Fruit fly (Drosophila melanogaster) whole organism, wandering third instar larva: ENCODE measurements around the gene CG12984.

Experiments
- psq ChIP-seq: fragments of 200-800 bp; sonication (Bioruptor generic); optimal IDR thresholded peaks from 3 replicates; lab custom pipeline; 2017; ENCODE audit warnings: missing biosample characterization, mild to moderate bottlenecking, missing genetic modification characterization, moderate library complexity
- rgr ChIP-seq: fragments of 200-800 bp; sonication (Bioruptor generic); optimal IDR thresholded peaks from 3 replicates; lab custom pipeline; 2016; ENCODE audit warnings: missing biosample characterization, mild to moderate bottlenecking, missing genetic modification characterization

- TF ChIP-seq psq (GFP tag; lab: Kevin White, UChicago) = peak; percentile 77
- TF ChIP-seq rgr (GFP tag; lab: Kevin White, UChicago) = no peak
Observed at dm6 chr3L:21026917-21027517, 35.5 kb downstream of the CG12984 start, which contains the start of gene skd.
